Fruit fly (Drosophila melanogaster) whole organism, adult: ENCODE data around the gene na.

Experiments used
- CG12768 ChIP-seq: fragments of 200-800 bp; sonication (Bioruptor generic); optimal IDR thresholded peaks from 2 replicates; lab custom pipeline; 2017; ENCODE audit warnings: missing biosample characterization, missing genetic modification characterization, mild to moderate bottlenecking, moderate library complexity, missing genetic modification reagents
- CG14711 ChIP-seq: fragments of 200-800 bp; sonication (Bioruptor generic); optimal IDR thresholded peaks from 2 replicates; lab custom pipeline; 2018; ENCODE audit warnings: missing biosample characterization, mild to moderate bottlenecking, missing genetic modification characterization, moderate library complexity
- CG1620 ChIP-seq: fragments of 200-800 bp; sonication (Bioruptor generic); optimal IDR thresholded peaks from 2 replicates; lab custom pipeline; 2016; ENCODE audit warnings: missing biosample characterization, missing genetic modification characterization
- CG33017 ChIP-seq: fragments of 200-800 bp; sonication (Bioruptor generic); optimal IDR thresholded peaks from 2 replicates; lab custom pipeline; 2018; ENCODE audit warnings: missing biosample characterization, mild to moderate bottlenecking, missing genetic modification characterization, moderate library complexity
- CG7045 ChIP-seq: fragments of 200-800 bp; sonication (Bioruptor generic); optimal IDR thresholded peaks from 2 replicates; lab custom pipeline; 2017; ENCODE audit warnings: missing biosample characterization, mild to moderate bottlenecking, missing genetic modification characterization
- Clk ChIP-seq: fragments of 200-800 bp; sonication (Bioruptor generic); optimal IDR thresholded peaks from 2 replicates; lab custom pipeline; 2017; ENCODE audit warnings: missing biosample characterization, missing genetic modification characterization
- Crg-1 ChIP-seq: fragments of 200-800 bp; sonication (Bioruptor generic); optimal IDR thresholded peaks from 2 replicates; lab custom pipeline; 2016; ENCODE audit warnings: missing biosample characterization, missing genetic modification characterization
- Hr96 ChIP-seq: fragments of 200-800 bp; sonication (Bioruptor generic); optimal IDR thresholded peaks from 2 replicates; lab custom pipeline; 2016; ENCODE audit warnings: missing biosample characterization, missing genetic modification characterization
- cnc ChIP-seq, 2 experiments: fragments of >200 bp; optimal IDR thresholded peaks; 2 replicates each; lab custom pipeline; 2017
- kay ChIP-seq: fragments of 200-800 bp; sonication (Bioruptor generic); peaks from one replicate; lab custom pipeline; 2016; ENCODE audit warnings: missing biosample characterization, missing genetic modification characterization, borderline replicate concordance
- ovo ChIP-seq: fragments of 200-800 bp; sonication (Bioruptor generic); optimal IDR thresholded peaks from 2 replicates; lab custom pipeline; 2016; ENCODE audit warnings: missing biosample characterization, missing genetic modification characterization
- tj ChIP-seq: fragments of 200-800 bp; sonication (Bioruptor generic); optimal IDR thresholded peaks from 3 replicates; lab custom pipeline; 2017; ENCODE audit warnings: missing biosample characterization, mild to moderate bottlenecking, missing genetic modification characterization, moderate library complexity
- toe ChIP-seq: fragments of 200-800 bp; sonication (Bioruptor generic); optimal IDR thresholded peaks from 2 replicates; lab custom pipeline; 2016; ENCODE audit warnings: missing biosample characterization, missing genetic modification characterization

dm6 chrX:14227043-14227442 lies 39.1 kb upstream of the na start:
- no peak for TF ChIP-seq Hr96 (GFP tag; lab: Kevin White, UChicago)
- no peak for TF ChIP-seq CG12768 (GFP tag; lab: Kevin White, UChicago)
- no peak for TF ChIP-seq Clk (GFP tag; lab: Kevin White, UChicago)
- TF ChIP-seq Crg-1 (GFP tag; lab: Kevin White, UChicago): no peak
- TF ChIP-seq kay (GFP tag; lab: Kevin White, UChicago): no peak
- no peak for TF ChIP-seq cnc (optimal IDR thresholded peaks at IDR 0.05; lab: Kevin White, UChicago)
- no peak for TF ChIP-seq CG1620 (GFP tag; lab: Kevin White, UChicago)
- no peak for TF ChIP-seq ovo
- no peak for TF ChIP-seq CG14711 (tag; lab: Kevin White, UChicago)
- no peak for TF ChIP-seq toe (GFP tag; lab: Kevin White, UChicago)
- TF ChIP-seq CG33017 (tag; lab: Kevin White, UChicago): no peak
- no peak for TF ChIP-seq tj (GFP tag; lab: Kevin White, UChicago)
- no peak for TF ChIP-seq CG7045 (GFP tag; lab: Kevin White, UChicago)
